Fruit fly (Drosophila melanogaster) whole organism, embryonic: ENCODE results near the gene fog.

Source experiments
- B-H1 ChIP-seq: fragments of 200-800 bp; sonication (Bioruptor generic); IDR thresholded peaks from 3 replicates; pipeline ENCODE4 v1.3.6; 2022; ENCODE audit warnings: missing biosample characterization, missing genetic modification characterization
- Blimp-1 ChIP-seq: fragments of 200-800 bp; sonication (Bioruptor generic); optimal IDR thresholded peaks from 3 replicates; lab custom pipeline; 2018; ENCODE audit warnings: missing biosample characterization, missing genetic modification characterization, mild to moderate bottlenecking, moderate library complexity, missing genetic modification reagents
- CG11398 ChIP-seq: fragments of 200-800 bp; sonication (Bioruptor generic); optimal IDR thresholded peaks from 2 replicates; lab custom pipeline; 2016; ENCODE audit warnings: missing biosample characterization, missing genetic modification characterization
- CG13775 ChIP-seq: fragments of 200-800 bp; sonication (Bioruptor generic); optimal IDR thresholded peaks from 3 replicates; lab custom pipeline; 2017; ENCODE audit warnings: missing biosample characterization, mild to moderate bottlenecking, missing genetic modification characterization
- CG15514 ChIP-seq: fragments of 200-800 bp; sonication (Bioruptor generic); optimal IDR thresholded peaks from 3 replicates; lab custom pipeline; 2017; ENCODE audit warnings: missing biosample characterization, missing genetic modification characterization, mild to moderate bottlenecking, moderate library complexity, missing genetic modification reagents
- CG1647 ChIP-seq: fragments of 200-800 bp; sonication (Bioruptor generic); optimal IDR thresholded peaks from 3 replicates; lab custom pipeline; 2016; ENCODE audit warnings: missing biosample characterization, missing genetic modification characterization
- CG16863 ChIP-seq: fragments of 200-800 bp; sonication (Bioruptor generic); optimal IDR thresholded peaks from 3 replicates; lab custom pipeline; 2016; ENCODE audit warnings: missing biosample characterization, missing genetic modification characterization
- CG1792 ChIP-seq: fragments of 200-800 bp; sonication (Bioruptor generic); optimal IDR thresholded peaks from 2 replicates; lab custom pipeline; 2016; ENCODE audit warnings: missing biosample characterization, missing genetic modification characterization
- CG18619 ChIP-seq: fragments of 200-800 bp; sonication (Bioruptor generic); optimal IDR thresholded peaks from 3 replicates; lab custom pipeline; 2017; ENCODE audit warnings: missing biosample characterization, mild to moderate bottlenecking, missing genetic modification characterization
- CG2199 ChIP-seq: fragments of 200-800 bp; sonication (Bioruptor generic); IDR thresholded peaks from 3 replicates; pipeline ENCODE4 v1.3.6; 2022; ENCODE audit warnings: missing biosample characterization, missing genetic modification characterization
- CG2678 ChIP-seq: fragments of 200-800 bp; sonication (Bioruptor generic); optimal IDR thresholded peaks from 3 replicates; lab custom pipeline; 2019; ENCODE audit warnings: missing biosample characterization, mild to moderate bottlenecking, missing genetic modification characterization, moderate library complexity
- CG2712 ChIP-seq: fragments of 200-800 bp; optimal IDR thresholded peaks from 3 replicates; lab custom pipeline; 2019; ENCODE audit warnings: missing biosample characterization, mild to moderate bottlenecking, missing genetic modification characterization, moderate library complexity
- CG2889 ChIP-seq: fragments of 200-800 bp; sonication (Bioruptor generic); IDR thresholded peaks from 3 replicates; pipeline ENCODE4 v1.3.6; 2022; ENCODE audit warnings: missing biosample characterization, missing genetic modification characterization
- CG4854 ChIP-seq: fragments of 200-800 bp; sonication (Bioruptor generic); optimal IDR thresholded peaks from 2 replicates; lab custom pipeline; 2016; ENCODE audit warnings: missing biosample characterization, missing genetic modification characterization, inconsistent platforms
- CG5953 ChIP-seq: fragments of 200-800 bp; sonication (Bioruptor generic); IDR thresholded peaks from 2 replicates; pipeline ENCODE4 v1.3.6; 2022; ENCODE audit warnings: missing biosample characterization, missing genetic modification characterization
- CG7786 ChIP-seq: fragments of 200-800 bp; sonication (Bioruptor generic); optimal IDR thresholded peaks from 2 replicates; lab custom pipeline; 2016; ENCODE audit warnings: missing biosample characterization, missing genetic modification characterization
- CG7963 ChIP-seq: fragments of 200-800 bp; sonication (Bioruptor generic); IDR thresholded peaks from 3 replicates; pipeline ENCODE4 v1.3.6; 2022; ENCODE audit warnings: missing biosample characterization, missing genetic modification characterization; ENCODE audit not compliant: partially characterized antibody
- CG8290 ChIP-seq, 3 experiments: fragments of 200-800 bp; sonication (Bioruptor generic); optimal IDR thresholded peaks; 2 replicates each; lab custom pipeline; 2016 to 2019; ENCODE audit warnings: missing biosample characterization in 3 of 3, missing genetic modification characterization in 3 of 3, mild to moderate bottlenecking in 2 of 3, moderate library complexity in 1 of 3
- CG9215 ChIP-seq: fragments of 200-800 bp; sonication (Bioruptor generic); IDR thresholded peaks from 2 replicates; pipeline ENCODE4 v1.3.6; 2022; ENCODE audit warnings: missing biosample characterization, missing genetic modification characterization
- ERR ChIP-seq: fragments of 200-800 bp; sonication (Bioruptor generic); optimal IDR thresholded peaks from 2 replicates; lab custom pipeline; 2016; ENCODE audit warnings: missing biosample characterization, missing genetic modification characterization
- HHEX ChIP-seq: fragments of 200-800 bp; sonication (Bioruptor generic); optimal IDR thresholded peaks from 3 replicates; lab custom pipeline; 2017; ENCODE audit warnings: missing biosample characterization, mild to moderate bottlenecking, missing genetic modification characterization, missing genetic modification reagents
- Hmr ChIP-seq: fragments of 200-800 bp; sonication (Bioruptor generic); optimal IDR thresholded peaks from 3 replicates; lab custom pipeline; 2017; ENCODE audit warnings: mild to moderate bottlenecking, missing biosample characterization, missing genetic modification reagents, missing genetic modification characterization
- Kr ChIP-seq: fragments of 200-800 bp; sonication (Bioruptor generic); optimal IDR thresholded peaks from 2 replicates; lab custom pipeline; 2017; ENCODE audit warnings: missing biosample characterization, mild to moderate bottlenecking, missing genetic modification characterization
- Stat92E ChIP-seq, 3 experiments: fragments of >200 bp in 2 of 3; fragments of 200-800 bp in 1 of 3; sonication (Bioruptor generic) in 1 of 3; optimal IDR thresholded peaks; 2 replicates each; lab custom pipeline; 2017 to 2019; ENCODE audit warnings: missing biosample characterization in 3 of 3, missing genetic modification characterization in 3 of 3, mild to moderate bottlenecking in 1 of 3, moderate library complexity in 1 of 3
- TFAM ChIP-seq: fragments of 200-800 bp; sonication (Bioruptor generic); optimal IDR thresholded peaks from 2 replicates; lab custom pipeline; 2017; ENCODE audit warnings: missing biosample characterization, missing genetic modification characterization, inconsistent platforms
- abd-A ChIP-seq: fragments of 200-800 bp; sonication (Bioruptor generic); optimal IDR thresholded peaks from 3 replicates; lab custom pipeline; 2019; ENCODE audit warnings: missing biosample characterization, mild to moderate bottlenecking, missing genetic modification characterization, moderate library complexity
- ara ChIP-seq: fragments of 200-800 bp; sonication (Bioruptor generic); IDR thresholded peaks from 2 replicates; pipeline ENCODE4 v1.3.6; 2022; ENCODE audit warnings: missing biosample characterization, missing genetic modification characterization
- chn ChIP-seq: fragments of 200-800 bp; sonication (Bioruptor generic); optimal IDR thresholded peaks from 2 replicates; lab custom pipeline; 2016; ENCODE audit warnings: missing biosample characterization, missing genetic modification characterization
- crol ChIP-seq: fragments of 200-800 bp; sonication (Bioruptor generic); IDR thresholded peaks from 2 replicates; pipeline ENCODE4 v1.3.6; 2022; ENCODE audit warnings: missing biosample characterization, missing genetic modification characterization
- dm ChIP-seq: fragments of 200-800 bp; sonication (Bioruptor generic); optimal IDR thresholded peaks from 3 replicates; lab custom pipeline; 2016; ENCODE audit warnings: missing biosample characterization, missing genetic modification characterization
- her ChIP-seq: fragments of 200-800 bp; sonication (Bioruptor generic); optimal IDR thresholded peaks from 2 replicates; lab custom pipeline; 2016; ENCODE audit warnings: missing biosample characterization, missing genetic modification characterization
- hth ChIP-seq: fragments of >200 bp; optimal IDR thresholded peaks from 2 replicates; lab custom pipeline; 2017; ENCODE audit warnings: inconsistent platforms
- inv ChIP-seq: fragments of 200-800 bp; sonication (Bioruptor generic); IDR thresholded peaks from 2 replicates; pipeline ENCODE4 v1.3.6; 2022; ENCODE audit warnings: missing biosample characterization, missing genetic modification characterization; ENCODE audit not compliant: partially characterized antibody
- kni ChIP-seq: fragments of 200-800 bp; sonication (Bioruptor generic); optimal IDR thresholded peaks from 3 replicates; lab custom pipeline; 2017; ENCODE audit warnings: mild to moderate bottlenecking, missing biosample characterization, missing genetic modification reagents, missing genetic modification characterization
- pros ChIP-seq: fragments of 200-800 bp; sonication (Bioruptor generic); optimal IDR thresholded peaks from 3 replicates; lab custom pipeline; 2019; ENCODE audit warnings: missing biosample characterization, mild to moderate bottlenecking, missing genetic modification characterization, moderate library complexity
- pum ChIP-seq: fragments of 200-800 bp; sonication (Bioruptor generic); optimal IDR thresholded peaks from 2 replicates; lab custom pipeline; 2016; ENCODE audit warnings: missing biosample characterization, missing genetic modification characterization
- ro ChIP-seq: fragments of 200-800 bp; sonication (Bioruptor generic); IDR thresholded peaks from 2 replicates; pipeline ENCODE4 v1.3.6; 2022; ENCODE audit warnings: missing biosample characterization, missing genetic modification characterization
- schlank ChIP-seq: fragments of 200-800 bp; sonication (Bioruptor generic); optimal IDR thresholded peaks from 2 replicates; lab custom pipeline; 2018; ENCODE audit warnings: missing biosample characterization, mild to moderate bottlenecking, missing genetic modification characterization
- sisA ChIP-seq: fragments of 200-800 bp; sonication (Bioruptor generic); IDR thresholded peaks from 2 replicates; pipeline ENCODE4 v1.3.6; 2022; ENCODE audit warnings: missing biosample characterization, missing genetic modification characterization
- sr ChIP-seq: fragments of 200-800 bp; sonication (Bioruptor generic); IDR thresholded peaks from 3 replicates; pipeline ENCODE4 v1.3.6; 2022; ENCODE audit warnings: missing biosample characterization, missing genetic modification characterization
- tin ChIP-seq: fragments of 200-800 bp; sonication (Bioruptor generic); optimal IDR thresholded peaks from 3 replicates; lab custom pipeline; 2016; ENCODE audit warnings: missing biosample characterization, missing genetic modification characterization

fog gene

dm6 chrX:22858076-22858475 lies 3.1 kb upstream of the fog start (continued):
- TF ChIP-seq CG15514 (GFP tag; lab: Kevin White, UChicago): no peak
- TF ChIP-seq CG2199 (GFP tag; lab: Robert Waterston, UW): peak; percentile 93; the same call in 2 of the 3 replicates
- TF ChIP-seq CG16863 (GFP tag; lab: Kevin White, UChicago): no peak
- no peak for TF ChIP-seq abd-A (tag; lab: Kevin White, UChicago)
- TF ChIP-seq ro (GFP tag; lab: Robert Waterston, UW): no peak
- TF ChIP-seq Stat92E (GFP tag; optimal IDR thresholded peaks at IDR 0.05; lab: Kevin White, UChicago): no peak
- TF ChIP-seq CG18619 (GFP tag; lab: Kevin White, UChicago): no peak

DNA sequence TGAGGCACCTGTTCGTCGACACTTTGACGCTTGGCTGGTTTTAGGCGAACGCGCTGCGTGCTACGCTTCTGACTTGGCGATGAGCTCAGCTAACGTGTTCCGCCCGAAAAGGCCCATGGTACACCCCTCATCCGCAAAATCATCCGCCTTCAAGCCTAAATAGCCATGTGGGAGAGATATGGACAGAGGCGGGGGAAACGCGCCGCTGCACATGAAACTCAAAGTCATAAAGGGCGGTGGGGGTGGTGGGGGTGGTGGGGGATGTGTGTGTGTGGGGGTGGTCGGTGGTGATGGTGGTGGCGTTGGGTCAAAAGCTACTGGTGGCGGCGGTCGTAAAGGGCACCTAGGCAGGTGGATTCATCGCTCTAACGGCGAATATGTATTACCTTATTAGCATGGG lies 3.7 kb downstream of the fog start:
- TF ChIP-seq TFAM (GFP tag; lab: Kevin White, UChicago) (no peak), CG13775 (GFP tag; lab: Kevin White, UChicago) (no peak), CG8290 (GFP tag; optimal IDR thresholded peaks at IDR 0.05; lab: Kevin White, UChicago) (no peak), CG8290 (tag; optimal IDR thresholded peaks at IDR 0.05; lab: Kevin White, UChicago) (no peak), hth (no peak), CG1792 (GFP tag; lab: Kevin White, UChicago) (no peak), Blimp-1 (no peak), B-H1 (GFP tag; lab: Robert Waterston, UW) (no peak), abd-A (tag; lab: Kevin White, UChicago) (peak; percentile 55), Hmr (GFP tag; lab: Kevin White, UChicago) (no peak), sr (GFP tag; lab: Robert Waterston, UW) (peak; percentile 64; the same call in 2 of the 3 replicates), crol (GFP tag; lab: Robert Waterston, UW) (peak; percentile 70), pros (GFP tag; lab: Kevin White, UChicago) (peak; percentile 39), kni (GFP tag; lab: Kevin White, UChicago) (peak; percentile 0), dm (GFP tag; lab: Kevin White, UChicago) (no peak), her (GFP tag; lab: Kevin White, UChicago) (no peak), CG2712 (tag; lab: Kevin White, UChicago) (no peak), HHEX (GFP tag; lab: Kevin White, UChicago) (no peak), tin (GFP tag; lab: Kevin White, UChicago) (no peak)

- TF ChIP-seq CG7786 (GFP tag; lab: Kevin White, UChicago) (no peak), crol (GFP tag; lab: Robert Waterston, UW) (0 out of 2 replicates have a peak, but pooled peaks have one; percentile 23)
Observed at dm6 chrX:22847247-22847646, 7.7 kb downstream of the fog start.

dm6 chrX:22846393-22846792 lies 8.6 kb downstream of the fog start:
- TF ChIP-seq Kr (GFP tag; lab: Kevin White, UChicago): no peak
- TF ChIP-seq CG4854: no peak
- no peak for TF ChIP-seq CG9215 (GFP tag; lab: Robert Waterston, UW)
- no peak for TF ChIP-seq Stat92E (GFP tag; optimal IDR thresholded peaks at IDR 0.05; lab: Kevin White, UChicago)
- no peak for TF ChIP-seq CG2678 (tag; lab: Kevin White, UChicago)
- no peak for TF ChIP-seq inv (GFP tag; lab: Robert Waterston, UW)
- TF ChIP-seq ara (GFP tag; lab: Robert Waterston, UW): no peak
- no peak for TF ChIP-seq schlank (tag; lab: Kevin White, UChicago)
- TF ChIP-seq ERR (GFP tag; lab: Kevin White, UChicago): no peak
- TF ChIP-seq sisA: no peak
- no peak for TF ChIP-seq CG2889 (GFP tag; lab: Robert Waterston, UW)
- TF ChIP-seq CG1647 (GFP tag; lab: Kevin White, UChicago): no peak
- no peak for TF ChIP-seq chn (GFP tag; lab: Kevin White, UChicago)
- no peak for TF ChIP-seq CG5953 (GFP tag; lab: Robert Waterston, UW)
- no peak for TF ChIP-seq CG7963 (GFP tag; lab: Robert Waterston, UW)
- no peak for TF ChIP-seq pum (GFP tag; lab: Kevin White, UChicago)
- no peak for TF ChIP-seq CG11398 (GFP tag; lab: Kevin White, UChicago)
- no peak for TF ChIP-seq CG2712 (tag; lab: Kevin White, UChicago)
